Worm (Caenorhabditis elegans) whole organism, L1 larva: ENCODE data around the gene ceh-88.

Experiments used
- Y116A8C.19 ChIP-seq: sonication (generic microtip); optimal IDR thresholded peaks from 2 replicates; lab custom pipeline; 2016; ENCODE audit warnings: missing compliant biosample characterization, missing genetic modification characterization, borderline replicate concordance
- alr-1 ChIP-seq: fragments of 200-800 bp; sonication (Bioruptor generic); optimal IDR thresholded peaks from 2 replicates; lab custom pipeline; 2018; ENCODE audit warnings: borderline replicate concordance, mild to moderate bottlenecking, missing genetic modification characterization, missing compliant biosample characterization
- aly-2 ChIP-seq: fragments of 150-350 bp; optimal IDR thresholded peaks from 2 replicates; lab custom pipeline; 2014; ENCODE audit warnings: missing biosample characterization, missing genetic modification characterization
- ama-1 ChIP-seq: fragments of 150-350 bp; optimal IDR thresholded peaks from 2 replicates; lab custom pipeline; 2014
- blmp-1 ChIP-seq: fragments of 150-350 bp; optimal IDR thresholded peaks from 2 replicates; lab custom pipeline; 2014; ENCODE audit warnings: missing biosample characterization, missing genetic modification characterization
- ceh-8 ChIP-seq: fragments of 200-800 bp; sonication (Bioruptor generic); optimal IDR thresholded peaks from 2 replicates; lab custom pipeline; 2018; ENCODE audit warnings: mild to moderate bottlenecking, missing genetic modification characterization, moderate library complexity, missing compliant biosample characterization
- ceh-82 ChIP-seq, 3 experiments: fragments of 150-350 bp in 1 of 3; sonication (generic microtip) in 2 of 3; optimal IDR thresholded peaks; 2 replicates each; lab custom pipeline; 2014 to 2017; ENCODE audit warnings: missing biosample characterization in 3 of 3, missing genetic modification characterization in 3 of 3
- ces-1 ChIP-seq: fragments of 150-350 bp; optimal IDR thresholded peaks from 2 replicates; lab custom pipeline; 2014; ENCODE audit warnings: missing biosample characterization, missing genetic modification reagents, missing genetic modification characterization
- dpl-1 ChIP-seq, 3 experiments: fragments of 150-350 bp in 2 of 3; sonication (generic microtip) in 1 of 3; optimal IDR thresholded peaks; 2 replicates each; lab custom pipeline; 2014 to 2017; ENCODE audit warnings: missing biosample characterization in 3 of 3, missing genetic modification characterization in 3 of 3, missing genetic modification reagents in 3 of 3
- efl-1 ChIP-seq, 4 experiments: fragments of 150-350 bp; optimal IDR thresholded peaks in 3 of 4; peaks in 1 of 4; 1 replicate in 1 of 4; 2 replicates in 3 of 4; lab custom pipeline; 2014; ENCODE audit warnings: missing biosample characterization in 2 of 4, missing genetic modification characterization in 2 of 4, missing genetic modification reagents in 2 of 4
- fkh-4 ChIP-seq: sonication (generic microtip); optimal IDR thresholded peaks from 2 replicates; lab custom pipeline; 2016; ENCODE audit warnings: missing compliant biosample characterization, missing genetic modification characterization, borderline replicate concordance
- fkh-8 ChIP-seq: sonication (generic microtip); optimal IDR thresholded peaks from 2 replicates; lab custom pipeline; 2016; ENCODE audit warnings: mild to moderate bottlenecking, missing genetic modification characterization, missing compliant biosample characterization
- grh-1 ChIP-seq: fragments of 200-800 bp; sonication (Bioruptor generic); IDR thresholded peaks from 2 replicates; pipeline ENCODE4 v1.3.6; 2022; ENCODE audit warnings: missing genetic modification reagents, missing genetic modification characterization, missing compliant biosample characterization
- hlh-4 ChIP-seq: sonication (generic microtip); optimal IDR thresholded peaks from 2 replicates; lab custom pipeline; 2016; ENCODE audit warnings: mild to moderate bottlenecking, missing genetic modification characterization, missing compliant biosample characterization
- irx-1 ChIP-seq: sonication (generic microtip); optimal IDR thresholded peaks from 2 replicates; lab custom pipeline; 2016; ENCODE audit warnings: missing genetic modification characterization, missing compliant biosample characterization
- isw-1 ChIP-seq: fragments of 200-800 bp; sonication (Bioruptor generic); IDR thresholded peaks from 2 replicates; pipeline ENCODE4 v1.3.6; 2022; ENCODE audit warnings: missing genetic modification characterization, missing compliant biosample characterization
- lin-35 ChIP-seq, 2 experiments: fragments of 150-350 bp; optimal IDR thresholded peaks; 2 replicates each; lab custom pipeline; 2014; ENCODE audit warnings: missing biosample characterization in 2 of 2, missing genetic modification characterization in 2 of 2, missing genetic modification reagents in 2 of 2
- lsy-2 ChIP-seq, 2 experiments: fragments of 150-350 bp; optimal IDR thresholded peaks; 2 replicates each; lab custom pipeline; 2014; ENCODE audit warnings: missing biosample characterization in 2 of 2, missing genetic modification characterization in 2 of 2
- mab-9 ChIP-seq: fragments of 200-800 bp; sonication (Bioruptor generic); IDR thresholded peaks from 2 replicates; pipeline ENCODE4 v1.3.6; 2022; ENCODE audit warnings: missing genetic modification reagents, missing genetic modification characterization, missing compliant biosample characterization
- mdl-1 ChIP-seq, 2 experiments: fragments of 150-350 bp; optimal IDR thresholded peaks; 2 replicates each; lab custom pipeline; 2014 to 2017; ENCODE audit warnings: missing biosample characterization in 2 of 2, missing genetic modification characterization in 2 of 2, inconsistent platforms in 1 of 2
- mef-2 ChIP-seq: fragments of 150-350 bp; optimal IDR thresholded peaks from 2 replicates; lab custom pipeline; 2014; ENCODE audit warnings: missing biosample characterization, missing genetic modification characterization
- mep-1 ChIP-seq: fragments of 150-350 bp; optimal IDR thresholded peaks from 2 replicates; lab custom pipeline; 2014; ENCODE audit warnings: missing biosample characterization, missing genetic modification characterization
- nhr-11 ChIP-seq: fragments of 150-350 bp; optimal IDR thresholded peaks from 2 replicates; lab custom pipeline; 2014; ENCODE audit warnings: missing biosample characterization, missing genetic modification characterization
- nhr-19 ChIP-seq: fragments of 200-800 bp; sonication (Bioruptor generic); conservative IDR thresholded peaks from 2 replicates; pipeline ENCODE4 v1.3.6; 2022; ENCODE audit warnings: missing genetic modification characterization, missing compliant biosample characterization
- nhr-28 ChIP-seq: fragments of 150-350 bp; optimal IDR thresholded peaks from 2 replicates; lab custom pipeline; 2014; ENCODE audit warnings: missing biosample characterization, missing genetic modification characterization
- nhr-47 ChIP-seq: sonication (generic microtip); optimal IDR thresholded peaks from 2 replicates; lab custom pipeline; 2016; ENCODE audit warnings: mild to moderate bottlenecking, missing genetic modification characterization, moderate library complexity, missing compliant biosample characterization
- nhr-76 ChIP-seq: sonication (generic microtip); optimal IDR thresholded peaks from 2 replicates; lab custom pipeline; 2017; ENCODE audit warnings: missing biosample characterization, missing genetic modification characterization
- nhr-77 ChIP-seq: fragments of 150-350 bp; optimal IDR thresholded peaks from 2 replicates; lab custom pipeline; 2014; ENCODE audit warnings: missing biosample characterization, missing genetic modification characterization
- nhr-84 ChIP-seq: sonication (generic microtip); optimal IDR thresholded peaks from 2 replicates; lab custom pipeline; 2017; ENCODE audit warnings: missing biosample characterization, missing genetic modification characterization
- nhr-85 ChIP-seq: sonication (generic microtip); peaks from one replicate; lab custom pipeline; 2016; ENCODE audit warnings: missing genetic modification characterization, inconsistent platforms, missing compliant biosample characterization
- pag-3 ChIP-seq: sonication (generic microtip); optimal IDR thresholded peaks from 2 replicates; lab custom pipeline; 2017; ENCODE audit warnings: missing genetic modification characterization, mild to moderate bottlenecking, missing compliant biosample characterization, antibody characterized with exemption, borderline replicate concordance; ENCODE audit not compliant: insufficient read depth
- rnt-1 ChIP-seq: sonication (generic microtip); optimal IDR thresholded peaks from 2 replicates; lab custom pipeline; 2016; ENCODE audit warnings: mild to moderate bottlenecking, missing genetic modification characterization, moderate library complexity, missing compliant biosample characterization
- skn-1 ChIP-seq: fragments of 150-350 bp; optimal IDR thresholded peaks from 2 replicates; lab custom pipeline; 2014; ENCODE audit warnings: missing biosample characterization, missing genetic modification characterization
- snpc-4 ChIP-seq: fragments of 150-350 bp; optimal IDR thresholded peaks from 2 replicates; lab custom pipeline; 2014; ENCODE audit warnings: missing biosample characterization, missing genetic modification characterization
- sup-37 ChIP-seq: fragments of 200-800 bp; sonication (Bioruptor generic); optimal IDR thresholded peaks from 2 replicates; lab custom pipeline; 2018; ENCODE audit warnings: mild to moderate bottlenecking, missing genetic modification characterization, missing compliant biosample characterization
- tbx-2 ChIP-seq: sonication (generic microtip); optimal IDR thresholded peaks from 2 replicates; lab custom pipeline; 2016; ENCODE audit warnings: missing genetic modification characterization, missing compliant biosample characterization

The ceh-88 gene

DNA sequence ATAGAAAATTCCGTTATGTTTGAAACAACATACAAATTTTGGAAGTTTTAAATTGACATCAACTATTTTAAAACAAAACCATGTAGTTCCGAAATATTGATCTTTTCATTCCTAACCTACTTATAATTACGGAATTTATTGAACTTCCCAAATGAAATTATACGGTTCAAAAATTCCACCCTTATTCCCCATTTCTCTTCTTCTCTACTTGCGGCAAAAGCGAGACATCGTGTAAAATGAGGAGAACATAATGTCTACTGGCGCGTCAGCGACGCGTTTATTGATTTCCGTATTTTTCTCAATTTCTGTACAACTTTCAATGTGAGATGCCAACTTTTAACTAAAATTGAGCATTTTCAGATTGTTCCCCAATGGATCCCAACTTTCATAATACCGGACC is at the start of gene ceh-88:
Gene ceh-88 (plus strand): TSS at position 355 of the 400 bp plus-strand sequence.
- TF ChIP-seq skn-1 (tag; lab: Kevin White, UChicago) (no peak), mdl-1 (tag; optimal IDR thresholded peaks at IDR 0.05; lab: Kevin White, UChicago) (no peak), nhr-19 (no peak), isw-1 (GFP tag; lab: Robert Waterston, UW) (no peak), rnt-1 (tag; lab: Kevin White, UChicago) (no peak), irx-1 (tag; lab: Kevin White, UChicago) (no peak), sup-37 (GFP tag; lab: Kevin White, UChicago) (no peak), tbx-2 (tag; lab: Kevin White, UChicago) (no peak), nhr-28 (tag; lab: Kevin White, UChicago) (no peak), ces-1 (GFP tag; lab: Kevin White, UChicago) (no peak), blmp-1 (tag; lab: Kevin White, UChicago) (peak; percentile 51), pag-3 (tag; lab: Kevin White, UChicago) (no peak), fkh-4 (tag; lab: Kevin White, UChicago) (no peak), nhr-84 (tag; lab: Kevin White, UChicago) (no peak), dpl-1 (GFP tag; optimal IDR thresholded peaks at IDR 0.05; lab: Kevin White, UChicago) (peak in 1 of 3 experiments; percentile 4), fkh-8 (no peak), nhr-47 (tag; lab: Kevin White, UChicago) (no peak), mab-9 (GFP tag; lab: Robert Waterston, UW) (no peak), nhr-11 (tag; lab: Kevin White, UChicago) (no peak), ceh-82 (tag; optimal IDR thresholded peaks at IDR 0.05; lab: Kevin White, UChicago) (no peak), Y116A8C.19 (tag; lab: Kevin White, UChicago) (no peak), alr-1 (tag; lab: Kevin White, UChicago) (no peak), mef-2 (tag; lab: Kevin White, UChicago) (no peak), efl-1 (optimal IDR thresholded peaks at IDR 0.05; lab: Kevin White, UChicago) (peak; percentile 1 to 12), efl-1 (GFP tag; optimal IDR thresholded peaks at IDR 0.05 in 1 of 2; lab: Kevin White, UChicago) (peak in 1 of 2 experiments; percentile 61), snpc-4 (no peak), nhr-77 (no peak), lsy-2 (tag; optimal IDR thresholded peaks at IDR 0.05; lab: Kevin White, UChicago) (peak in 1 of 2 experiments; percentile 30)

DNA sequence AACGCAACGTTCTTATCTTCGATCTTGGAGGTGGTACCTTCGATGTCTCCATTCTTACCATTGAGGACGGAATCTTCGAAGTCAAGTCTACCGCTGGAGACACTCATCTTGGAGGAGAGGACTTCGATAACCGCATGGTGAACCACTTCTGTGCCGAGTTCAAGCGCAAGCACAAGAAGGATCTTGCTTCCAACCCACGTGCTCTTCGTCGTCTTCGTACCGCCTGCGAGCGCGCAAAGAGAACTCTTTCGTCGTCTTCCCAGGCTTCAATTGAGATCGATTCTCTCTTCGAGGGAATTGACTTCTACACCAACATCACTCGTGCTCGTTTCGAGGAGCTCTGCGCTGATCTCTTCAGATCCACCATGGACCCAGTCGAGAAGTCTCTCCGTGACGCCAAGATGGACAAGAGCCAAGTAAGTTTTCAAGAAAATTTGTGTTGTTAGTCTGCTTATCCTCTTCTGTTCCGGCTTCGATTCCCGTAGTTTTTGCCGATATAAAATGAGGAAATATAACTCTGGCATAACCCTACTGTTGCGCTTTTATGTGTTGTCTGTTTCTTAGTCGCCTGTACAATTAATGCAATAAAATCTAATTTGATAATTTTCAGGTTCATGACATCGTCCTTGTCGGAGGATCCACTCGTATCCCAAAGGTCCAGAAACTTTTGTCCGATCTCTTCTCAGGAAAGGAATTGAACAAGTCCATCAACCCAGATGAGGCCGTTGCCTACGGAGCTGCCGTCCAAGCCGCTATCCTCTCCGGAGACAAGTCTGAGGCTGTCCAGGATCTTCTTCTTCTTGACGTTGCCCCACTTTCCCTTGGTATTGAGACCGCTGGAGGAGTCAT is 49.2 kb upstream of the ceh-88 start:
- TF ChIP-seq fkh-8 (peak; percentile 1), nhr-85 (peak; percentile 38), ama-1 (peak; percentile 68), ces-1 (GFP tag; lab: Kevin White, UChicago) (no peak), aly-2 (tag; lab: Kevin White, UChicago) (peak; percentile 47), blmp-1 (tag; lab: Kevin White, UChicago) (no peak), ceh-8 (no peak), efl-1 (optimal IDR thresholded peaks at IDR 0.05; lab: Kevin White, UChicago) (no peak), efl-1 (GFP tag; optimal IDR thresholded peaks at IDR 0.05 in 1 of 2; lab: Kevin White, UChicago) (peak in 1 of 2 experiments; percentile 73), mep-1 (tag; lab: Kevin White, UChicago) (peak; percentile 17), skn-1 (tag; lab: Kevin White, UChicago) (peak; percentile 35), mef-2 (tag; lab: Kevin White, UChicago) (no peak)

DNA sequence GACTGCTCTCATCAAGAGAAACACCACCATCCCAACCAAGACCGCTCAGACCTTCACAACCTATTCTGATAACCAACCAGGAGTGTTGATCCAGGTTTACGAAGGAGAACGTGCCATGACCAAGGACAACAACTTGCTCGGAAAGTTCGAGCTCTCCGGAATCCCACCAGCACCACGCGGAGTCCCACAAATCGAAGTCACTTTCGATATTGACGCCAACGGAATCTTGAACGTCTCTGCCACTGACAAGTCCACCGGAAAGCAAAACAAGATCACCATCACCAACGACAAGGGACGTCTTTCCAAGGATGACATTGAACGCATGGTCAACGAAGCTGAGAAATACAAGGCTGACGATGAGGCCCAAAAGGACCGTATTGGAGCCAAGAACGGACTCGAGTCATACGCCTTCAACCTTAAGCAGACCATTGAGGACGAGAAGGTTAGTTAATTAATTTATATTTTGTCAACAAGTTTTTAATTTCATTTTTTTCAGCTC is 48.5 kb upstream of the ceh-88 start:
- TF ChIP-seq nhr-28 (tag; lab: Kevin White, UChicago) = no peak
- peak; percentile 16 for TF ChIP-seq rnt-1 (tag; lab: Kevin White, UChicago)
- no peak for TF ChIP-seq tbx-2 (tag; lab: Kevin White, UChicago)
- peak; percentile 86 for TF ChIP-seq nhr-85
- peak in 1 of 2 experiments; percentile 11 for TF ChIP-seq lsy-2 (tag; optimal IDR thresholded peaks at IDR 0.05; lab: Kevin White, UChicago)
- no peak for TF ChIP-seq efl-1 (optimal IDR thresholded peaks at IDR 0.05; lab: Kevin White, UChicago)
- peak in 1 of 2 experiments; percentile 66 for TF ChIP-seq efl-1 (GFP tag; optimal IDR thresholded peaks at IDR 0.05 in 1 of 2; lab: Kevin White, UChicago)
- peak; percentile 9 for TF ChIP-seq fkh-8
- peak in 1 of 2 experiments; percentile 0 for TF ChIP-seq lin-35 (GFP tag; optimal IDR thresholded peaks at IDR 0.05; lab: Kevin White, UChicago)
- TF ChIP-seq nhr-76 (tag; lab: Kevin White, UChicago) = no peak
- TF ChIP-seq hlh-4 (tag; lab: Kevin White, UChicago) = no peak
- TF ChIP-seq grh-1 (GFP tag; lab: Robert Waterston, UW) = no peak
